Fruit fly (Drosophila melanogaster) whole organism, prepupa: ENCODE measurements around the gene Rab23.

Experiments used
- CG10631 ChIP-seq: fragments of 200-800 bp; sonication (Bioruptor generic); optimal IDR thresholded peaks from 2 replicates; lab custom pipeline; 2016; ENCODE audit warnings: missing biosample characterization, missing genetic modification characterization
- CG10669 ChIP-seq: fragments of 200-800 bp; sonication (Bioruptor generic); optimal IDR thresholded peaks from 3 replicates; lab custom pipeline; 2018; ENCODE audit warnings: missing biosample characterization, mild to moderate bottlenecking, missing genetic modification characterization, moderate library complexity
- CG11294 ChIP-seq: fragments of 200-800 bp; sonication (Bioruptor generic); IDR thresholded peaks from 2 replicates; pipeline ENCODE4 v1.3.6; 2022; ENCODE audit warnings: missing biosample characterization, missing genetic modification characterization
- CG11902 ChIP-seq: fragments of 200-800 bp; sonication (Bioruptor generic); optimal IDR thresholded peaks from 3 replicates; lab custom pipeline; 2016; ENCODE audit warnings: missing biosample characterization, missing genetic modification characterization
- CG15336 ChIP-seq: fragments of 200-800 bp; sonication (Bioruptor generic); IDR thresholded peaks from 2 replicates; pipeline ENCODE4 v1.3.6; 2022; ENCODE audit warnings: missing biosample characterization, missing genetic modification characterization
- CG1621 ChIP-seq: fragments of 200-800 bp; sonication (Bioruptor generic); optimal IDR thresholded peaks from 3 replicates; lab custom pipeline; 2018; ENCODE audit warnings: missing biosample characterization, mild to moderate bottlenecking, missing genetic modification characterization
- CG16779 ChIP-seq: fragments of 200-800 bp; sonication (Bioruptor generic); optimal IDR thresholded peaks from 3 replicates; lab custom pipeline; 2017; ENCODE audit warnings: missing biosample characterization, mild to moderate bottlenecking, missing genetic modification characterization
- CG3032 ChIP-seq: fragments of 200-800 bp; optimal IDR thresholded peaks from 2 replicates; lab custom pipeline; 2019; ENCODE audit warnings: missing biosample characterization, mild to moderate bottlenecking, missing genetic modification characterization, moderate library complexity
- CG31627 ChIP-seq: fragments of 200-800 bp; sonication (Bioruptor generic); optimal IDR thresholded peaks from 3 replicates; lab custom pipeline; 2016; ENCODE audit warnings: missing biosample characterization, missing genetic modification characterization
- CG34406 ChIP-seq: fragments of 200-800 bp; sonication (Bioruptor generic); optimal IDR thresholded peaks from 3 replicates; lab custom pipeline; 2016; ENCODE audit warnings: missing biosample characterization, missing genetic modification characterization
- CG3919 ChIP-seq: fragments of 200-800 bp; sonication (Bioruptor generic); optimal IDR thresholded peaks from 3 replicates; lab custom pipeline; 2016; ENCODE audit warnings: missing biosample characterization, missing genetic modification characterization
- CG4318 ChIP-seq: fragments of 200-800 bp; sonication (Bioruptor generic); optimal IDR thresholded peaks from 3 replicates; lab custom pipeline; 2017; ENCODE audit warnings: missing biosample characterization, mild to moderate bottlenecking, missing genetic modification characterization
- CG6163 ChIP-seq: fragments of 200-800 bp; sonication (Bioruptor generic); IDR thresholded peaks from 3 replicates; pipeline ENCODE4 v1.3.6; 2022; ENCODE audit warnings: missing biosample characterization, missing genetic modification characterization
- CG6792 ChIP-seq: fragments of 200-800 bp; sonication (Bioruptor generic); optimal IDR thresholded peaks from 3 replicates; lab custom pipeline; 2016; ENCODE audit warnings: missing biosample characterization, missing genetic modification characterization
- CG6808 ChIP-seq: fragments of 200-800 bp; sonication (Bioruptor generic); optimal IDR thresholded peaks from 3 replicates; lab custom pipeline; 2017; ENCODE audit warnings: missing biosample characterization, missing genetic modification characterization, mild to moderate bottlenecking, moderate library complexity, missing genetic modification reagents
- CG6854 ChIP-seq: fragments of 200-800 bp; sonication (Bioruptor generic); optimal IDR thresholded peaks from 2 replicates; lab custom pipeline; 2017; ENCODE audit warnings: missing biosample characterization, mild to moderate bottlenecking, missing genetic modification characterization
- CG7368 ChIP-seq: fragments of 200-800 bp; sonication (Bioruptor generic); optimal IDR thresholded peaks from 3 replicates; lab custom pipeline; 2016; ENCODE audit warnings: missing biosample characterization, missing genetic modification characterization
- CG8119 ChIP-seq: fragments of 200-800 bp; sonication (Bioruptor generic); IDR thresholded peaks from 3 replicates; pipeline ENCODE4 v1.3.6; 2022; ENCODE audit warnings: missing biosample characterization, missing genetic modification characterization
- CG8319 ChIP-seq: fragments of 200-800 bp; sonication (Bioruptor generic); optimal IDR thresholded peaks from 3 replicates; lab custom pipeline; 2016; ENCODE audit warnings: missing biosample characterization, missing genetic modification characterization
- CG8632 ChIP-seq: fragments of 200-800 bp; sonication (Bioruptor generic); optimal IDR thresholded peaks from 3 replicates; lab custom pipeline; 2016; ENCODE audit warnings: missing biosample characterization, missing genetic modification characterization
- Eip75B ChIP-seq: fragments of 200-800 bp; sonication (Bioruptor generic); optimal IDR thresholded peaks from 3 replicates; lab custom pipeline; 2016; ENCODE audit warnings: missing biosample characterization, missing genetic modification characterization
- Eip93F ChIP-seq: fragments of 200-800 bp; sonication (Bioruptor generic); optimal IDR thresholded peaks from 2 replicates; lab custom pipeline; 2016; ENCODE audit warnings: missing biosample characterization, mild to moderate bottlenecking, missing genetic modification characterization
- Ets96B ChIP-seq: fragments of 200-800 bp; optimal IDR thresholded peaks from 2 replicates; lab custom pipeline; 2019; ENCODE audit warnings: missing biosample characterization, mild to moderate bottlenecking, missing genetic modification characterization, moderate library complexity
- Hr4 ChIP-seq: fragments of 200-800 bp; sonication (Bioruptor generic); optimal IDR thresholded peaks from 3 replicates; lab custom pipeline; 2016; ENCODE audit warnings: missing biosample characterization, missing genetic modification characterization
- Met ChIP-seq: fragments of 200-800 bp; sonication (Bioruptor generic); optimal IDR thresholded peaks from 3 replicates; lab custom pipeline; 2016; ENCODE audit warnings: missing biosample characterization, missing genetic modification characterization
- OdsH ChIP-seq: fragments of 200-800 bp; sonication (Bioruptor generic); optimal IDR thresholded peaks from 3 replicates; lab custom pipeline; 2016; ENCODE audit warnings: missing biosample characterization, missing genetic modification characterization
- Smox ChIP-seq: fragments of 200-800 bp; sonication (Bioruptor generic); optimal IDR thresholded peaks from 3 replicates; lab custom pipeline; 2016; ENCODE audit warnings: missing biosample characterization, missing genetic modification characterization
- Sox14 ChIP-seq: fragments of 200-800 bp; sonication (Bioruptor generic); optimal IDR thresholded peaks from 3 replicates; lab custom pipeline; 2016; ENCODE audit warnings: missing biosample characterization, missing genetic modification characterization
- Sox15 ChIP-seq: fragments of 200-800 bp; sonication (Bioruptor generic); optimal IDR thresholded peaks from 3 replicates; lab custom pipeline; 2016; ENCODE audit warnings: missing biosample characterization, missing genetic modification characterization
- acj6 ChIP-seq: fragments of 200-800 bp; sonication (Bioruptor generic); optimal IDR thresholded peaks from 3 replicates; lab custom pipeline; 2016; ENCODE audit warnings: missing biosample characterization, missing genetic modification characterization
- cyc ChIP-seq: fragments of 200-800 bp; sonication (Bioruptor generic); optimal IDR thresholded peaks from 3 replicates; lab custom pipeline; 2016; ENCODE audit warnings: missing biosample characterization, missing genetic modification characterization
- dac ChIP-seq: fragments of 200-800 bp; sonication (Bioruptor generic); optimal IDR thresholded peaks from 2 replicates; lab custom pipeline; 2017; ENCODE audit warnings: missing biosample characterization, mild to moderate bottlenecking, missing genetic modification characterization
- dsx ChIP-seq: fragments of 200-800 bp; optimal IDR thresholded peaks from 3 replicates; lab custom pipeline; 2019; ENCODE audit warnings: missing biosample characterization, mild to moderate bottlenecking, missing genetic modification characterization, moderate library complexity; ENCODE audit not compliant: poor library complexity, severe bottlenecking
- eg ChIP-seq: fragments of 200-800 bp; sonication (Bioruptor generic); IDR thresholded peaks from 3 replicates; pipeline ENCODE4 v1.3.6; 2022; ENCODE audit warnings: missing biosample characterization, missing genetic modification characterization
- esn ChIP-seq: fragments of 200-800 bp; sonication (Bioruptor generic); optimal IDR thresholded peaks from 2 replicates; lab custom pipeline; 2016; ENCODE audit warnings: missing biosample characterization, mild to moderate bottlenecking, missing genetic modification characterization, moderate library complexity
- fd59A ChIP-seq: fragments of 200-800 bp; sonication (Bioruptor generic); optimal IDR thresholded peaks from 2 replicates; lab custom pipeline; 2017; ENCODE audit warnings: missing biosample characterization, mild to moderate bottlenecking, missing genetic modification characterization, missing genetic modification reagents
- fd85E ChIP-seq: fragments of 200-800 bp; sonication (Bioruptor generic); optimal IDR thresholded peaks from 3 replicates; lab custom pipeline; 2016; ENCODE audit warnings: missing biosample characterization, missing genetic modification characterization
- fkh ChIP-seq: fragments of 200-800 bp; sonication (Bioruptor generic); optimal IDR thresholded peaks from 3 replicates; lab custom pipeline; 2017; ENCODE audit warnings: missing biosample characterization, mild to moderate bottlenecking, missing genetic modification characterization, moderate library complexity
- lz ChIP-seq: fragments of 200-800 bp; sonication (Bioruptor generic); optimal IDR thresholded peaks from 3 replicates; lab custom pipeline; 2016; ENCODE audit warnings: missing biosample characterization, missing genetic modification characterization
- net ChIP-seq: fragments of 200-800 bp; sonication (Bioruptor generic); optimal IDR thresholded peaks from 3 replicates; lab custom pipeline; 2016; ENCODE audit warnings: missing biosample characterization, missing genetic modification characterization
- pdm3 ChIP-seq: fragments of 200-800 bp; sonication (Bioruptor generic); optimal IDR thresholded peaks from 3 replicates; lab custom pipeline; 2016; ENCODE audit warnings: missing biosample characterization, missing genetic modification characterization
- svp ChIP-seq: fragments of 200-800 bp; sonication (Bioruptor generic); peaks from one replicate; lab custom pipeline; 2016; ENCODE audit warnings: missing biosample characterization, missing genetic modification characterization
- topi ChIP-seq: fragments of 200-800 bp; sonication (Bioruptor generic); optimal IDR thresholded peaks from 3 replicates; lab custom pipeline; 2016; ENCODE audit warnings: missing biosample characterization, missing genetic modification characterization
- vri ChIP-seq: fragments of 200-800 bp; sonication (Bioruptor generic); optimal IDR thresholded peaks from 3 replicates; lab custom pipeline; 2016; ENCODE audit warnings: missing biosample characterization, mild to moderate bottlenecking, missing genetic modification characterization

Gene Rab23

dm6 chr3R:5660198-5660893 is 24.9 kb downstream of the Rab23 start, which contains the start of gene Wdr33 (continued):
- TF ChIP-seq lz (GFP tag; lab: Kevin White, UChicago) (peak; percentile 24), dac (GFP tag; lab: Kevin White, UChicago) (no peak), CG10631 (GFP tag; lab: Kevin White, UChicago) (peak; percentile 50), Eip93F (GFP tag; lab: Kevin White, UChicago) (no peak), fd59A (no peak), CG4318 (GFP tag; lab: Kevin White, UChicago) (no peak), Met (peak; percentile 28), CG34406 (GFP tag; lab: Kevin White, UChicago) (peak; percentile 3), topi (GFP tag; lab: Kevin White, UChicago) (peak; percentile 24), fkh (GFP tag; lab: Kevin White, UChicago) (peak; percentile 32), CG10669 (GFP tag; lab: Kevin White, UChicago) (peak; percentile 41), Hr4 (GFP tag; lab: Kevin White, UChicago) (peak; percentile 45)
- TF ChIP-seq, all 60 proteins: peak for 28

- TF ChIP-seq CG31627 (GFP tag; lab: Kevin White, UChicago) (peak; percentile 22), fd85E (GFP tag; lab: Kevin White, UChicago) (no peak), CG10631 (GFP tag; lab: Kevin White, UChicago) (no peak), dsx (GFP tag; lab: Kevin White, UChicago) (peak; percentile 18), lz (GFP tag; lab: Kevin White, UChicago) (peak; percentile 36)
Observed at dm6 chr3R:5659829-5660197, 25.4 kb downstream of the Rab23 start, which contains the start of gene CG2182. Gene CG2182, minus strand, starts transcription at chr3R:5659912.

dm6 chr3R:5658984-5659802 is 26.0 kb downstream of the Rab23 start:
- TF ChIP-seq pdm3 (no peak), CG6163 (GFP tag; lab: Robert Waterston, UW) (no peak), fd59A (no peak), CG3032 (tag; lab: Kevin White, UChicago) (no peak), OdsH (GFP tag; lab: Kevin White, UChicago) (no peak), Sox15 (GFP tag; lab: Kevin White, UChicago) (no peak), lz (GFP tag; lab: Kevin White, UChicago) (no peak), CG11294 (GFP tag; lab: Robert Waterston, UW) (no peak), Hr4 (GFP tag; lab: Kevin White, UChicago) (no peak), Smox (no peak), Eip93F (GFP tag; lab: Kevin White, UChicago) (no peak), CG3919 (GFP tag; lab: Kevin White, UChicago) (no peak), esn (GFP tag; lab: Kevin White, UChicago) (peak; percentile 16), CG8119 (GFP tag; lab: Robert Waterston, UW) (peak; percentile 19; the same call in 1 of the 3 replicates), Eip75B (GFP tag; lab: Kevin White, UChicago) (peak; percentile 25), Sox14 (GFP tag; lab: Kevin White, UChicago) (no peak), topi (GFP tag; lab: Kevin White, UChicago) (no peak), CG6792 (GFP tag; lab: Kevin White, UChicago) (peak; percentile 14), net (GFP tag; lab: Kevin White, UChicago) (peak; percentile 27), vri (peak; percentile 55), cyc (GFP tag; lab: Kevin White, UChicago) (peak; percentile 2), Ets96B (tag; lab: Kevin White, UChicago) (no peak), CG11902 (no peak), CG6854 (GFP tag; lab: Kevin White, UChicago) (no peak), CG8319 (no peak), eg (GFP tag; lab: Robert Waterston, UW) (no peak), svp (GFP tag; lab: Kevin White, UChicago) (peak; percentile 94), CG15336 (peak; percentile 36; the same call in 1 of the 2 replicates), CG6808 (GFP tag; lab: Kevin White, UChicago) (no peak), CG4318 (GFP tag; lab: Kevin White, UChicago) (no peak), dac (GFP tag; lab: Kevin White, UChicago) (no peak), CG1621 (tag; lab: Kevin White, UChicago) (peak; percentile 55), acj6 (GFP tag; lab: Kevin White, UChicago) (no peak), CG10669 (GFP tag; lab: Kevin White, UChicago) (no peak), CG8632 (GFP tag; lab: Kevin White, UChicago) (no peak), CG16779 (tag; lab: Kevin White, UChicago) (no peak), CG7368 (GFP tag; lab: Kevin White, UChicago) (no peak)
